Worm (Caenorhabditis elegans) whole organism, L4/young adult: Measurements from ENCODE around the gene F58G1.7.

ENCODE experiments used
- W03F9.2 ChIP-seq: fragments of 150-350 bp; optimal IDR thresholded peaks from 2 replicates; lab custom pipeline; 2014; ENCODE audit warnings: missing biosample characterization, missing genetic modification characterization
- dao-5 ChIP-seq: sonication (generic microtip); optimal IDR thresholded peaks from 2 replicates; lab custom pipeline; 2016; ENCODE audit warnings: missing genotype, missing genetic modification characterization, moderate library complexity, missing compliant biosample characterization
- him-1 ChIP-seq: sonication (generic microtip); optimal IDR thresholded peaks from 2 replicates; lab custom pipeline; 2016; ENCODE audit warnings: missing genotype, missing genetic modification reagents, missing genetic modification characterization, missing compliant biosample characterization

The F58G1.7 gene

DNA sequence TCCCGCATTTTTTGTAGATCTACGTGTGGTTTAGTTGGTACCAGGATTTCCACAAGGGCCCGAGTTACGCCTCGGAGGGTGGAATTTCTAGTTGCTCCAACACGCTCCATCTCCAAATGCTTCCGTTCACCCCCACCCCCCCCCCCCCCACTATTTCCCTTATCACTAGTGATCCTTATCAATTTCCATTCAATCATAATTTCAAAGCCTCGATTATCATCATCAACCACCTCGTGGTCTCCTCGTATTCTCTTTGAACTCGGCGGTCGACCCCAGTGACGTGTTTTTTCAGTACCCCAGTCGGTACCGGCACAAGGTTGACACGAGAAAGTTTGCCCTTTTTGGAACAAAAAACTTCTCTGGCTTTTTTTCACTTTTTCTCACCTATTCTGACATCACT lies 34.8 kb upstream of the F58G1.7 start:
- TF ChIP-seq W03F9.2 (no peak), dao-5 (no peak), him-1 (tag; lab: Kevin White, UChicago) (no peak)

DNA sequence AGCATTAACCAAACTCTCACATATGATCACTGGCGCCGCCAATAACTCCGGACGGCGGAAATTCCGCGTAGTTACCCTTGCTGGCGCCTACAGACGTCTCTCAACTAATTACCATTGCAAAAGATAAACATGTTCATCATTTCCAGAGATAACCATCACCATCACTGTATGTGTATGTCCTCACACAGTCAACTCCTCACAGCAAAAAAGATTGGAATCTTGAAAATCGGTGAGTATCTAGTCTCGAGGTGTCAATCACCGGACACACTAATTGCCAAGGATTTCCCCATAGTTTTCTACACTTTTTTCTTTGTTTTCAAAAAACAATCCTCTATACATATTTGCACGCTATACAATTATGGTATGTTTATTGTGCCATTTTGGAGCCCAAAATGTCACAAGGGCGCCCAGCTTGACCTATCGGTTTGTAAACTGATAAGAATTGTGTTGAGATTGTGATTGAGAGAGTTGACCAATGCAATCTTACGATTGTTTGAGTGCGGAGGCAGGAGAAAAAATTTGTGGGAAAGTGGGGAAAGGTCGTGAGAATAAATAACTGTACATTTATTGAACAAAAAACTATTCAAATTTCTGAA lies 34.0 kb upstream of the F58G1.7 start:
- no peak for TF ChIP-seq him-1 (tag; lab: Kevin White, UChicago)
- TF ChIP-seq W03F9.2 = no peak
- TF ChIP-seq dao-5 = no peak

DNA sequence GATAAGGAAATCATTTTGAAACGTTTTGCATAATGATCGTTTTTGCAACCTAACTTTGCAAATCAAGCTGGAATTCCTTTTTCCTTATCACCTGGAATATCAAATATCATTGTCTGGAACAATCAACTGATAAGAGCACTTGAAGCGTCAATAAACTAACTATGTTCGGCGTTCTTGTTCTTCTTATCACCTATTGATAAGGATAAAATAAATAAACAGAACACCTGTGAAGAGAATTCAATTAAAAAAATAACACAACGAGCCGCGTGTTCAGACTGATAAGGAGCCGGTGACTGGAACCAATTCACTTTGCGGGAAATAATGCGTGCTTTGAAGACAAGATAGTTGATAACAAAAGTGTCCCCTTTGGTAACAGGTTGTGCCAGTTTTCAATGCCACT lies 32.2 kb upstream of the F58G1.7 start, which contains the start of gene cyd-1:
Gene cyd-1 (plus strand): TSS at position 380 of the 400 bp plus-strand sequence.
- TF ChIP-seq him-1 (tag; lab: Kevin White, UChicago) = no peak

DNA sequence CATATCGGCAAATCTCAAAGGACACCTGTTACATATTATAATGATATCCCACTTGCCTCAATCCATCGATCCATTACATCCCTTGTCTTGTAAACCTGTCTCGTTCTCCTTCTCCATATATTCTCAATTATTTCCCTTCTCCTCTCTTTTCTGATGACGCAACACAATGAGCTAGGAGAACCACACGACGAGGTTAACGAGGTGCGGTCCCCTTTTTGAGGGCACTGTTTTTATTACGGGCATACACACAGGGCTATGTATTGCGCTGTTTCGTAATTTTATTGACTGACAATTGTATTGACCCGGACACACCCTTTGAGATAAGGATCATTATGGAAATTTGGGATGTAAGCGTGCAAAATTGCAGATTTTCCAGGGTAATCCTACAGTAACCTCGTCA lies 30.6 kb upstream of the F58G1.7 start:
- no peak for TF ChIP-seq W03F9.2

DNA sequence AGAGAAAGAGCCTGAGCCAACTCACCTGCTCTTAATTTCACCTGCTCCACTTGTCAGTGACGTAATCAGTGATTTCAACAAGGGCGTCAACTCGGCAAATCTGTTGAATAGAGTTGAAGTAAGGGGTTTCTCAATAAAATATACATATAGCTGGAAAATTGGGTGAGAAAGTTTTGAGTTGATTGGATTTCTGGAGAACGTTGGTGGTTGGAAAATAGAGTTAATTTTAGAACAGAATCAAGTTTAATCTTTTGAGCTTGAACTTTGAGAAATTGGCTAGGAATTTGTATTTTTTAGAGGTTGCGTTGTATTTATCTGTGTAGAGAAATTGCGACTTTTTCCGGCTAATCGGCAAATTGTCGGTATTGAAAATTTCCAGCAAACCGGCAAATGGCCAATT lies 21.6 kb upstream of the F58G1.7 start, which contains the start of gene Y38F1A.4:
Gene Y38F1A.4 (minus strand): TSS at position 101 of the 400 bp plus-strand sequence.
- TF ChIP-seq W03F9.2 (no peak), him-1 (tag; lab: Kevin White, UChicago) (no peak), dao-5 (no peak)

DNA sequence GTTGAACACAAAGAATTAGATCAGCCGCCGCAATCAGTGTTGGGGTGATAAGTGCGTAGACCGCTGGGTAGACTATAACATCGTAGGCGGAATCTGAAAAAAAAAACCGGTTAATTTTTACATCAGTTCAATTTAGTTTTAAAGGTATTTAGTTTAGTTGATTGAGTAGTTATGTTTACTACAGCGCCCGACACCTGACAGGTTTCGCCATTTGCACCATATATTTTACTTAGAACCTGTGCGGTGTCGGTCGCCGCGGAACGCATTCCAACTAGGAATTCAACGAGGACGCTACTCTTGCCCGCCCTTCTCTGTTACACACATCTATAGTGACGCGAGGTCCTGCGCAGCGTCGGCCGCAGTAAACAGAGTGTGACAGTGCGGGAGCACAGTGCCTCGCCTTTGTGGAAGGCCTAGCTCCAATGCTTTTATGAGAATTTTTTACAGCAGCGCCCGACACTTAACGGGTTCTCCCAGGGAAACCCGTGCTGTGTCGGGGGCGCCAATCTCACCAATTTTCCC lies 20.5 kb upstream of the F58G1.7 start:
- TF ChIP-seq W03F9.2 (no peak), him-1 (tag; lab: Kevin White, UChicago) (no peak), dao-5 (no peak)

DNA sequence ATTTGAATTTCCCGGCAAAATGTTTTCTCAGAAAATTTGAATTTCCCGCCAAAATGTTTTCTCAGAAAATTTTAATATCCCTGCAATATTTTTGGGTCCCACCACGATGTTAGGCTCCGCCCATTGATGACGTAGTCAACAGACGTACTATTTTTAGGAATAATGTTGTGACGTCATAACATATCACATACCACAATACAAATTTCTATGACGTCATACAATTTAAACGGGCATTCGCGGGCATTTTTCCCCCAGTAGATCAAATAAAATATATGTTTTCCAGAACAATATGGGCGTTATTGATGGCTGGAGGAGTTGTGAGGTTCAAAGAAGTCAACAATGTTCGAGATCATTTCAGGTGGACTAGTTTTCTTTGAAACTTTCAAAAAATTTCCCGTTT lies 18.2 kb upstream of the F58G1.7 start:
- no peak for TF ChIP-seq dao-5
- no peak for TF ChIP-seq him-1 (tag; lab: Kevin White, UChicago)
- no peak for TF ChIP-seq W03F9.2

DNA sequence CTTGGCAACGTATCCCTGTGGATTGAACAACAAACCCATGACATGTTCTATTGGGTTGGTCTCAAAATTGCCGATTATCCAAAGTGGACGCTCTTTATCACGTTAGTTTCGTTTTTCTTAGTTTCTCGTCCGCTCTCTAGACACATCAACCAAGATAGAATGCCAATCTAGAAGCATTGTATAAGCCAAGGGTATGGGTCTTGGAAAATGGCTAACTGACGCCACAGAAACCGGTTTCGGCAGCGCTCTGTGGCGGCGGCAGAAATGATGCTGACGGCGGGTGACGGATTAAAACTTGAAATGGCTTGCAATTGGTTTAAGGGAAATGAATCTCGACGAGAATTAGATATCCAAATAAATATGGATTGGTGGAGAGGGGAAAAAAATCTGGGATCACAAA lies 17.5 kb upstream of the F58G1.7 start:
- TF ChIP-seq dao-5 (no peak), him-1 (tag; lab: Kevin White, UChicago) (no peak), W03F9.2 (no peak)

DNA sequence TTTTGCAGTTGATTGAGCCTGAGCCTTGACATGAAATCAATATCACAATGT lies 17.3 kb upstream of the F58G1.7 start, which contains the start of gene ptr-18:
Gene ptr-18 (plus strand): TSS at position 9 of the 51 bp plus-strand sequence.
- TF ChIP-seq W03F9.2 (no peak), him-1 (tag; lab: Kevin White, UChicago) (no peak), dao-5 (no peak)

DNA sequence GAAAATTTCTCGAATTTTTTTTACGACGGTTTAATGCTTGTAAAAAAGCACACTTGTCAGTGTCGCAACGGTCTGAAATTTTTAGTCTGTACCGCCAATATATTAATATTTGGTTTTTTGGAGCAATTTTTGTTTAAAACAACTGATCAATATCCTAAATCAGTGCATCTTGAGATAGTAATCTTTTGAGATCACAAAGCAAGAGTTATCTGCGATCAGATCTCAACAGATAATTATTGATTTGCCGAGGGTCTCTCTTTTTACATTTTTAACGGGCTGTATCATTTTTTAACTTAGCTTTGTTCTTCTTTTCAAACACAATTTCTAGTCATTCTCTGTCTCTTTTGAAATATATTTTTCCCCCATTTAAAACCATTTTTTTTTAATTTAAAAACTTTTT lies 17.1 kb upstream of the F58G1.7 start:
- no peak for TF ChIP-seq dao-5
- no peak for TF ChIP-seq him-1 (tag; lab: Kevin White, UChicago)
- TF ChIP-seq W03F9.2 = no peak

DNA sequence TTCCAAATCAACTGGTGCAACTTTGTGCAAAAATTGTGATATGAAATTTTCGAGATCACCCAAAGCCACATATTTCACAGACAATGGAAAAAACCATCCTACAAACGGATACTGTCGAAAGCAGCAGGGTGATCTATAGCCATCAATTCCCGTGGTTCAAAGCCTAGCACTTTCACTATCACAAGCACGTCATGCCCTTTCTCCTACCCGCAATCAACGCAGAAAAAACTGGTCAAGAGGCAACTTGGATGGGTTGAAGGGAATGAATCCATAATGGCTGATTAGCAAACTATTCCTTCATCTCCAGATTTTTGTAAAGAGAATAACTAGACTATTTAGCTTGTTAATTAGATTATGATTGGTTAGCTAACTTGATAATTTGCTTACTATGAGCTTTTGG lies 13.7 kb upstream of the F58G1.7 start:
- TF ChIP-seq dao-5 (no peak), him-1 (tag; lab: Kevin White, UChicago) (no peak), W03F9.2 (no peak)

DNA sequence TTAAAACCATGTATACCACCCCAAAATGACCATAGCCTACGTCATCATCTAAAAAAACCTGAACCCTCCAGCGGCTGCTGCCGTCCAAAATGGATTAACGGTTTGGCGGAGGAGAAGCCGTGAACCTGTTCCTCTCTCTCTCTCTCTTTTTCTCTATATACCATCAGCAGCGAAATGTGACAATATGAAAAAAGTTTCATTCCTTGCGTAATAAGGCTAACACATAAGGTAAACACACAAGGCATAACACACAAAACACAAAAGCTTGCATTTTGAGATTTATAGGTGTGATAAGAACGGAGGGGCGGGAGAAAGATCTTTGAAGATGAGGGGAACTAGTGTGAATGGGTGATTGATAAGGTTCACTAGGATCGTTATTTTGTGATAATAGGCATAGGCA lies 13.2 kb upstream of the F58G1.7 start:
- no peak for TF ChIP-seq W03F9.2
- no peak for TF ChIP-seq him-1 (tag; lab: Kevin White, UChicago)
- no peak for TF ChIP-seq dao-5

DNA sequence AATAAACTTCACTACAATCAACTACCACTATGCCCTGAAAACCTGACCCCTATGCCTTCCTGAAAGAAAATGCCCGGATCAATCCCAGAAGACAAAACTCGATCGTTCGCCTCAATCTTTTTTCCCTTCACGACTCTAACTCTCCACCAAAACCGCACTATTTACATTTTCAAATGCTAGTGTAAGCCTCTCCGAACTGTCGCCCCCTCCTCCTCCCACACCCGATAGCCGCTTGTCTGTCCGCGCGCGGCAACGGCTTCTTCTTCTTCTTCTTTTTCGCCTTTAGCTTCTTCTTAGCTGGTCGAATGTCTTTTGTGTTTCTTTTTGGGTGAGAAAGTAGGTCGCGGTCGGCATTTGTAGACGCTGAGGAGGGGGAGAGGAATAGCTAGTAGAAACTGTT lies 12.1 kb upstream of the F58G1.7 start:
- no peak for TF ChIP-seq him-1 (tag; lab: Kevin White, UChicago)
- TF ChIP-seq W03F9.2 = no peak
- no peak for TF ChIP-seq dao-5

DNA sequence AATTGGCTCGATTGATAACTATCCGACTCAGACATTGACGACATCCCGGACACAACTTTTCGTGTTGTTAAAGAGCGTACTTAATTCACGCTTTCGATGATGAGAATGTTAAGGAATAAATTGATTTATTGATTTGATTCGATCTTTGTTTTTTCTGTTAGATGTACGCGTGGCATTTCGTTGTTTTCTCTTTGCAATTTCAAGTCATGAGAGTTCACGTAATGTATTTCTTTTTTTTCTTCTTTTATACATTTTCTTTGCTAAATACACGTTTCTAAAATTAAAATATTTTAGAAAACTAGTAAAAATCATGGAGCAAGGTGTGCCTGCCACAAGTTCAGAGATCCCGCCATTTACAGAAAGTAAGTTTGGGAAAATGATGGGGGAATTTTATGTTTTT lies 6.6 kb upstream of the F58G1.7 start, which contains the start of the genes Y38F1A.1 and Y38F1A.2:
Gene Y38F1A.1 (minus strand): TSS at position 101 of the 400 bp plus-strand sequence.
Gene Y38F1A.2 (plus strand): TSS at position 289 of the 400 bp plus-strand sequence.
- TF ChIP-seq him-1 (tag; lab: Kevin White, UChicago) = no peak
- TF ChIP-seq W03F9.2 = no peak

DNA sequence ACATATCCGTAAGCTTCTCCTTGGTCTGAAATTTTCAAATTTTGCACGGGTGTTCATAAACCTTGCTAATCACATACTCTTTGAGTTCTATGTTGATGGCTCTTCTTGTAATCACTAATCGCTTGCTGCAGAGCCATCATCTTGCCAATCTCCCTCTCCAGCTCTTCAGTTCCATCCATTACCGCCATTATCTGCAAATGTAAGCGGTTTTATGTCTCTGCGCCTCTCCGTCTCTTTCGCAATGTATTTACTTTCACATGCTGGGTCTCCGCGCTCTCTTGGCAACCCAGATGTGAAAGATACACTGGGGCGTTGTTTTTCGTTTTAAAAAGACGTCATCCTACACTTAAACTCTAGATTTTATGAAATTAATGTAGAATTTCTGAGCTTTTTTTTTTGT lies 5.2 kb upstream of the F58G1.7 start:
- TF ChIP-seq W03F9.2 (no peak), dao-5 (no peak), him-1 (tag; lab: Kevin White, UChicago) (no peak)

DNA sequence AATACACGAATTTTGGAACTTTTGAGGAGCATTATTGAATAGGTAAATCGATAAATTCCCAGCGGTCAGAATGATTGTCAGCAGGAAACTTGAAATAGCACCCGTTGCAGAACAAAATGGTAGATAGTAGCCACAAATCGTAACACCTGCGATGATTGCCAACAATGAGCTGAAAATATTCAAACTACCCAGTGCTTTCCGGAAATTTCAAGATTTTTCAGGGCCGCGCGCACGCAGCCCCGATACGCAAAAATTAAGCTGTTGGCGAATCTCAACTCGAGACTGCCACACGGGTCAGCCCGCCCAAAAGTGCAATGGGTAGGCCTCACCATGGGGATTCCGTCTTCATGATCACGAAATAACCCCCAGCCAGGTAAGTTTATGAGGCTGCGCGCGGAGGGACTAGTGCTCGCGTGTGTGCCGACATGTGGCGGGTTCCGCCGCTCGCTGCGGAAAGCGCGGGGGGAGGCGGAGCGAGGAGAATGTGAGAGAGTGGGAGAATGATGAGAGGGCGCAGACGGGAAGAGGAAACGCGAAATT lies 3.4 kb downstream of the F58G1.7 start:
- TF ChIP-seq dao-5 (peak; percentile 85), W03F9.2 (peak; percentile 80), him-1 (tag; lab: Kevin White, UChicago) (peak; percentile 82)
